Fruit fly (Drosophila melanogaster): ENCODE results near the gene Or65c.

- TF ChIP-seq CG8478 (optimal IDR thresholded peaks at IDR 0.05) (no peak), Dll (optimal IDR thresholded peaks at IDR 0.05) (no peak), usp (GFP tag; optimal IDR thresholded peaks at IDR 0.05) (no peak), pan (optimal IDR thresholded peaks at IDR 0.05) (no peak), EcR (GFP tag; optimal IDR thresholded peaks at IDR 0.05) (no peak), psq (optimal IDR thresholded peaks at IDR 0.05) (no peak)
These were observed 31.1 kb downstream of the Or65c start for dm6 chr3L:6358501-6358900.

Measured in whole organism.